Worm (Caenorhabditis elegans): ENCODE data around the gene ubc-23.

DNA sequence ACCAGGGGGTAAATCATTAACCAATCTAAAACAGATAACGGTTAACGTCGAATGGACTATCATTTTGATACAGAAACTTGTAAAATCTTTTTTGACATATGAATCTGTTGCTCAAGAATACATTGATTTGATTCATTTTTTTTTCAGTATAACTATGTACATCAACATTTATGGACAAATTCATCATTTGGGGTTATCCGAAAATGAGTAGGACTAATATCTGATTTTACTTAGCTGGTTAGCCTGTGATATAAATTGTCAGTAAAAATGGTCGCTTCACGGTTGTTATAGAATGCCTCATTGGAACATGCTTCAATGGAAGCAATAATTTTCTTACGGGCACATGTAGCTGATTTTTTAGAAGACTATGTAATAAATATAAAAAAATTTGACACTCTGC is 46.4 kb upstream of the ubc-23 start:
- no peak for TF ChIP-seq med-1 (GFP tag; optimal IDR thresholded peaks at IDR 0.05; ENCODE audit: insufficient read depth)
- no peak for TF ChIP-seq ztf-29 (GFP tag; IDR thresholded peaks at IDR 0.05)
